Fruit fly (Drosophila melanogaster): ENCODE measurements around the gene CG17672.

The CG17672 gene

dm6 chr3L:13049671-13050070 lies 20.9 kb downstream of the CG17672 start (continued):
- TF ChIP-seq CG5953 (GFP tag; IDR thresholded peaks at IDR 0.05) (no peak), Hsf (GFP tag; optimal IDR thresholded peaks at IDR 0.05) (no peak), CG17829 (tag; optimal IDR thresholded peaks at IDR 0.05) (peak; percentile 35), scrt (GFP tag; optimal IDR thresholded peaks at IDR 0.05) (no peak), fu2 (GFP tag; optimal IDR thresholded peaks at IDR 0.05) (no peak), Ets65A (GFP tag) (no peak), sens (GFP tag) (peak; percentile 64), CG15269 (tag; optimal IDR thresholded peaks at IDR 0.05) (no peak), CG9876 (GFP tag; optimal IDR thresholded peaks at IDR 0.05) (no peak), CG32772 (GFP tag; IDR thresholded peaks at IDR 0.05) (peak; percentile 21; the same call in 1 of the 2 replicates), CG11398 (GFP tag; optimal IDR thresholded peaks at IDR 0.05) (no peak), Ets97D (GFP tag; optimal IDR thresholded peaks at IDR 0.05) (no peak), Dref (GFP tag; IDR thresholded peaks at IDR 0.05) (no peak), ERR (GFP tag; optimal IDR thresholded peaks at IDR 0.05) (no peak), Sox102F (GFP tag; optimal IDR thresholded peaks at IDR 0.05) (no peak), vvl (GFP tag; IDR thresholded peaks at IDR 0.05) (no peak), corto (GFP tag; optimal IDR thresholded peaks at IDR 0.05) (peak; percentile 11), nom (GFP tag; optimal IDR thresholded peaks at IDR 0.05) (no peak), Jarid2 (GFP tag; optimal IDR thresholded peaks at IDR 0.05) (no peak), CG6272 (GFP tag; IDR thresholded peaks at IDR 0.05) (no peak), bcd (GFP tag; optimal IDR thresholded peaks at IDR 0.05) (no peak), CG31441 (GFP tag; IDR thresholded peaks at IDR 0.05) (peak; percentile 42), wdn (GFP tag; IDR thresholded peaks at IDR 0.05) (no peak), CG8089 (GFP tag; optimal IDR thresholded peaks at IDR 0.05) (no peak), CG8478 (optimal IDR thresholded peaks at IDR 0.05) (no peak), CG15479 (GFP tag; optimal IDR thresholded peaks at IDR 0.05) (peak; percentile 89), CG6254 (GFP tag; optimal IDR thresholded peaks at IDR 0.05) (no peak), fd102C (GFP tag; optimal IDR thresholded peaks at IDR 0.05) (peak; percentile 61)

DNA sequence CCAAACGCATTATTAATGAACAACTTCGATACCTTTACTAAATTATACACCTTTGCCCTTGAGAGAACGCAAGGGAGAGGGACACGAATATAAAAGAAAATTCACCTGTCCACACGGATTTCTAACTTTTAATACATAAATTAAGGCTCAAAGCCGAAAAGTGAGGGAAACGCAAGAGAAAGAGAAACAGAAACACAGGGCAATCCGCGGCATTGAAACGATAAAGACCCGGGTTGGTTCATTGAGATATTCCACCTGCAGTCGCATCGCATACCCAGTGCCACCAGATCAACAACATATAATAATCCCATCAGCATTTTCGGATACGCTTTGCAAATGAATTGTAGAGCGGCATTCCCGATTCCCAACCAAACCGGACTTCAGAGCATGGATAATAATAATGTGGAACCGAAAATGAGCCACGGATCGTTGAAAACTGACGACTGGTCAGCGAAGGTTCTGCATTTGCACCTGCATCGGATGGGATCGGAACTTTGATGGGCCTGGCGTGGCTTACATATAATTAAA lies 22.0 kb downstream of the CG17672 start:
- 0 out of 3 replicates have a peak, but pooled peaks have one; percentile 7 for TF ChIP-seq Optix (GFP tag; IDR thresholded peaks at IDR 0.05)
- 0 out of 2 replicates have a peak, but pooled peaks have one; percentile 26 for TF ChIP-seq ato (GFP tag; IDR thresholded peaks at IDR 0.05; ENCODE audit: partially characterized antibody)
- TF ChIP-seq oc (tag; optimal IDR thresholded peaks at IDR 0.05) = peak; percentile 51
- no peak for TF ChIP-seq CG30403 (GFP tag; optimal IDR thresholded peaks at IDR 0.05)
- 0 out of 2 replicates have a peak, but pooled peaks have one; percentile 15 for TF ChIP-seq vvl (GFP tag; IDR thresholded peaks at IDR 0.05)
- no peak for TF ChIP-seq ind (GFP tag; optimal IDR thresholded peaks at IDR 0.05)
- peak; percentile 58; the same call in 1 of the 3 replicates for TF ChIP-seq CG2199 (GFP tag; IDR thresholded peaks at IDR 0.05)
- peak; percentile 66 for TF ChIP-seq sens (GFP tag)
- TF ChIP-seq lmd (GFP tag; IDR thresholded peaks at IDR 0.05) = no peak
- TF ChIP-seq ac (GFP tag; optimal IDR thresholded peaks at IDR 0.05) = peak; percentile 57
- peak; percentile 39 for TF ChIP-seq gsb-n (tag; optimal IDR thresholded peaks at IDR 0.05)
- TF ChIP-seq kni (GFP tag; optimal IDR thresholded peaks at IDR 0.05) = peak; percentile 43

dm6 chr3L:13058429-13058828 lies 29.7 kb downstream of the CG17672 start:
- TF ChIP-seq CG8290 (GFP tag; optimal IDR thresholded peaks at IDR 0.05) (no peak), CG8290 (tag; optimal IDR thresholded peaks at IDR 0.05) (no peak), CG9727 (GFP tag; optimal IDR thresholded peaks at IDR 0.05) (no peak), twi (tag; optimal IDR thresholded peaks at IDR 0.05) (peak; percentile 94), CG11456 (GFP tag; IDR thresholded peaks at IDR 0.05) (no peak), Scr (GFP tag; IDR thresholded peaks at IDR 0.05; ENCODE audit: partially characterized antibody) (no peak)

All from whole organism, embryonic.